Worm (Caenorhabditis elegans): ENCODE measurements around the gene C06E4.3.

DNA sequence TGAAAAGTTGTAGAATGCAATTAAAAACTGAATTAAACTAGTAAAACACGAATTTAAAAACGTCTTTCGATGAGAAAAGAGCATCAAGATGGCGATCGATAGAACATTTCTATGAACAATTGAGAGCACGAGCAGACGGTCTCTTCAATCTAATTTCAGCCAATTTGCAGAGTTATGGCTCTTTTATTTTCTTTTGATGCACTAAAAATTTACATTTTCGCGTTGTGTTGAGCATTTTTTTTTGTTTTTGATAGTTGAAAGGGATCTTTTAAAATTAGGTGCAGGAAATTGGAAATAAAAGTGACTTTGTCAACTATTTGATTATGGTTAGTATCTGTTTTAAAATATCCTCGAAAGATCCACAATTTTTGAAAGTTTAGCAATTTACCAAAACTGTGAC is 48.3 kb downstream of the C06E4.3 start, which contains the start of gene F42C5.6:
- no peak for TF ChIP-seq tra-4 (tag; optimal IDR thresholded peaks at IDR 0.05)
- TF ChIP-seq ceh-36 (tag; optimal IDR thresholded peaks at IDR 0.05): no peak

Data from whole organism, early embryonic.